Worm (Caenorhabditis elegans) whole organism, L4 larva: Measurements from ENCODE around the gene gid-8.
A peak's percentile ranks its signal among the peaks of the same experiment; 100 is the strongest.

Experiments
- R02D3.7 ChIP-seq: fragments of 150-350 bp; sonication (generic microtip); optimal IDR thresholded peaks from 3 replicates; lab custom pipeline; 2014; ENCODE audit warnings: missing biosample characterization, missing genetic modification characterization
- T20F7.1 ChIP-seq: fragments of 200-800 bp; sonication (Bioruptor generic); optimal IDR thresholded peaks from 2 replicates; lab custom pipeline; 2018; ENCODE audit warnings: mild to moderate bottlenecking, missing genetic modification characterization, missing compliant biosample characterization
- T26A8.4 ChIP-seq: fragments of 200-800 bp; sonication (Bioruptor generic); IDR thresholded peaks from 2 replicates; pipeline ENCODE4 v1.3.6; 2022; ENCODE audit warnings: missing genetic modification characterization, missing compliant biosample characterization
- Y48G9A.11 ChIP-seq: fragments of 200-800 bp; sonication (Bioruptor generic); IDR thresholded peaks from 2 replicates; pipeline ENCODE4 v1.3.6; 2022; ENCODE audit warnings: missing genetic modification reagents, missing genetic modification characterization, missing compliant biosample characterization
- Y75B8A.6 ChIP-seq: fragments of 200-800 bp; sonication (Bioruptor generic); IDR thresholded peaks from 2 replicates; pipeline ENCODE4 v1.3.6; 2022; ENCODE audit warnings: missing genetic modification reagents, missing genetic modification characterization, missing compliant biosample characterization
- ama-1 ChIP-seq: fragments of 150-350 bp; optimal IDR thresholded peaks from 2 replicates; lab custom pipeline; 2014; ENCODE audit warnings: inconsistent platforms, mixed read lengths
- ceh-62 ChIP-seq: sonication (generic microtip); optimal IDR thresholded peaks from 2 replicates; lab custom pipeline; 2017; ENCODE audit warnings: missing biosample characterization, missing genetic modification characterization
- ceh-82 ChIP-seq: sonication (generic microtip); optimal IDR thresholded peaks from 2 replicates; lab custom pipeline; 2017; ENCODE audit warnings: missing biosample characterization, missing genetic modification characterization
- dmd-6 ChIP-seq: fragments of 200-800 bp; sonication (Bioruptor generic); IDR thresholded peaks from 2 replicates; pipeline ENCODE4 v1.3.6; 2022; ENCODE audit warnings: missing genetic modification reagents, missing genetic modification characterization, missing compliant biosample characterization
- dpl-1 ChIP-seq: fragments of 150-350 bp; optimal IDR thresholded peaks from 2 replicates; lab custom pipeline; 2014; ENCODE audit warnings: missing biosample characterization, missing genetic modification reagents, missing genetic modification characterization
- duxl-1 ChIP-seq: sonication (generic microtip); optimal IDR thresholded peaks from 2 replicates; lab custom pipeline; 2016; ENCODE audit warnings: mild to moderate bottlenecking, missing genetic modification characterization, moderate library complexity, missing compliant biosample characterization; ENCODE audit not compliant: poor library complexity
- dve-1 ChIP-seq: sonication (generic microtip); optimal IDR thresholded peaks from 2 replicates; lab custom pipeline; 2017; ENCODE audit warnings: antibody characterized with exemption, mild to moderate bottlenecking, missing genetic modification characterization, missing compliant biosample characterization; ENCODE audit not compliant: insufficient read depth
- egl-27 ChIP-seq: sonication (generic microtip); optimal IDR thresholded peaks from 3 replicates; lab custom pipeline; 2017; ENCODE audit warnings: missing biosample characterization, missing genetic modification reagents, missing genetic modification characterization
- egl-43 ChIP-seq: fragments of 200-800 bp; sonication (Bioruptor generic); IDR thresholded peaks from 2 replicates; pipeline ENCODE4 v1.3.6; 2022; ENCODE audit warnings: missing genetic modification reagents, missing genetic modification characterization, missing compliant biosample characterization
- fkh-10 ChIP-seq: fragments of 150-350 bp; optimal IDR thresholded peaks from 2 replicates; lab custom pipeline; 2014; ENCODE audit warnings: missing biosample characterization, missing genetic modification reagents, missing genetic modification characterization
- fos-1 ChIP-seq: fragments of 150-350 bp; optimal IDR thresholded peaks from 2 replicates; lab custom pipeline; 2014; ENCODE audit warnings: missing biosample characterization, missing genetic modification characterization
- gei-8 ChIP-seq: fragments of 200-800 bp; sonication (Bioruptor generic); optimal IDR thresholded peaks from 2 replicates; lab custom pipeline; 2018; ENCODE audit warnings: mild to moderate bottlenecking, missing genetic modification characterization, missing compliant biosample characterization
- hlh-11 ChIP-seq: fragments of 200-800 bp; sonication (Bioruptor generic); optimal IDR thresholded peaks from 2 replicates; lab custom pipeline; 2018; ENCODE audit warnings: mild to moderate bottlenecking, missing genetic modification characterization, missing compliant biosample characterization
- hlh-30 ChIP-seq: sonication (generic microtip); optimal IDR thresholded peaks from 2 replicates; lab custom pipeline; 2017; ENCODE audit warnings: antibody characterized with exemption, mild to moderate bottlenecking, missing genetic modification characterization, missing compliant biosample characterization; ENCODE audit not compliant: insufficient read depth
- hmg-1.1 ChIP-seq: fragments of 200-800 bp; sonication (Bioruptor generic); IDR thresholded peaks from 2 replicates; pipeline ENCODE4 v1.3.6; 2022; ENCODE audit warnings: missing genetic modification reagents, missing genetic modification characterization, missing compliant biosample characterization
- lim-7 ChIP-seq: fragments of 200-800 bp; sonication (Bioruptor generic); IDR thresholded peaks from 2 replicates; pipeline ENCODE4 v1.3.6; 2022; ENCODE audit warnings: missing genetic modification characterization, missing compliant biosample characterization
- mdl-1 ChIP-seq, 2 experiments: fragments of 150-350 bp in 1 of 2; sonication (generic microtip) in 1 of 2; optimal IDR thresholded peaks; 2 replicates each; lab custom pipeline; 2014 to 2017; ENCODE audit warnings: missing biosample characterization in 2 of 2, missing genetic modification characterization in 2 of 2
- mdt-29 ChIP-seq: fragments of 200-800 bp; sonication (Bioruptor generic); IDR thresholded peaks from 2 replicates; pipeline ENCODE4 v1.3.6; 2022; ENCODE audit warnings: missing genetic modification reagents, missing genetic modification characterization, missing compliant biosample characterization
- mxl-3 ChIP-seq: fragments of 200-800 bp; sonication (Bioruptor generic); optimal IDR thresholded peaks from 2 replicates; lab custom pipeline; 2018; ENCODE audit warnings: mild to moderate bottlenecking, missing genetic modification characterization, missing compliant biosample characterization
- nhr-102 ChIP-seq: sonication (generic microtip); optimal IDR thresholded peaks from 2 replicates; lab custom pipeline; 2016; ENCODE audit warnings: mild to moderate bottlenecking, missing genetic modification characterization, moderate library complexity, missing compliant biosample characterization
- nhr-11 ChIP-seq: fragments of 150-350 bp; optimal IDR thresholded peaks from 2 replicates; lab custom pipeline; 2014; ENCODE audit warnings: missing biosample characterization, missing genetic modification characterization
- nhr-48 ChIP-seq: sonication (generic microtip); optimal IDR thresholded peaks from 2 replicates; lab custom pipeline; 2016; ENCODE audit warnings: mild to moderate bottlenecking, missing genetic modification characterization, missing compliant biosample characterization
- nhr-6 ChIP-seq: fragments of 150-350 bp; optimal IDR thresholded peaks from 2 replicates; lab custom pipeline; 2014; ENCODE audit warnings: missing biosample characterization, missing genetic modification characterization
- nhr-76 ChIP-seq: fragments of 150-350 bp; optimal IDR thresholded peaks from 2 replicates; lab custom pipeline; 2014; ENCODE audit warnings: missing biosample characterization, missing genetic modification characterization
- nhr-77 ChIP-seq: fragments of 150-350 bp; optimal IDR thresholded peaks from 2 replicates; lab custom pipeline; 2014; ENCODE audit warnings: missing biosample characterization, missing genetic modification characterization
- pqm-1 ChIP-seq: sonication (generic microtip); optimal IDR thresholded peaks from 2 replicates; lab custom pipeline; 2017; ENCODE audit warnings: missing biosample characterization, missing genetic modification characterization
- set-16 ChIP-seq: fragments of 200-800 bp; sonication (Bioruptor generic); IDR thresholded peaks from 2 replicates; pipeline ENCODE4 v1.3.6; 2022; ENCODE audit warnings: missing genetic modification reagents, missing genetic modification characterization, missing compliant biosample characterization
- spr-1 ChIP-seq: sonication (generic microtip); optimal IDR thresholded peaks from 2 replicates; lab custom pipeline; 2016; ENCODE audit warnings: mild to moderate bottlenecking, missing genetic modification characterization, missing compliant biosample characterization
- tag-97 ChIP-seq: fragments of 200-800 bp; sonication (Bioruptor generic); IDR thresholded peaks from 2 replicates; pipeline ENCODE4 v1.3.6; 2022; ENCODE audit warnings: missing genetic modification characterization, missing compliant biosample characterization
- unc-62 ChIP-seq, 3 experiments: fragments of 150-350 bp in 1 of 3; sonication (generic microtip); optimal IDR thresholded peaks in 2 of 3; peaks in 1 of 3; 1 replicate in 1 of 3; 2 replicates in 2 of 3; lab custom pipeline; 2014 to 2017; ENCODE audit warnings: missing biosample characterization in 3 of 3, missing genetic modification characterization in 3 of 3, missing genetic modification reagents in 3 of 3, missing genotype in 1 of 3
- vab-7 ChIP-seq: fragments of 200-800 bp; sonication (Bioruptor generic); IDR thresholded peaks from 2 replicates; pipeline ENCODE4 v1.3.6; 2022; ENCODE audit warnings: missing genetic modification reagents, missing genetic modification characterization, missing compliant biosample characterization
- zag-1 ChIP-seq: fragments of 150-350 bp; optimal IDR thresholded peaks from 2 replicates; lab custom pipeline; 2014; ENCODE audit warnings: missing biosample characterization, missing genetic modification characterization
- zfp-3 ChIP-seq: fragments of 200-800 bp; sonication (Bioruptor generic); conservative IDR thresholded peaks from 2 replicates; pipeline ENCODE4 v1.3.6; 2022; ENCODE audit warnings: missing genetic modification reagents, missing genetic modification characterization, missing compliant biosample characterization
- zip-2 ChIP-seq: fragments of 150-350 bp; optimal IDR thresholded peaks from 2 replicates; lab custom pipeline; 2014; ENCODE audit warnings: missing biosample characterization, missing genetic modification characterization

gid-8 gene

ce11 chrV:1447079-1447478, 20.5 kb upstream of the gid-8 start, which contains the start of gene cnc-4:
TSS of gene cnc-4 (plus strand) at chrV:1447195.
- no peak for TF ChIP-seq ceh-62 (tag; lab: Kevin White, UChicago)
- TF ChIP-seq nhr-77 (tag; lab: Kevin White, UChicago): no peak
- TF ChIP-seq set-16: no peak
- no peak for TF ChIP-seq nhr-48 (tag; lab: Kevin White, UChicago)
- TF ChIP-seq nhr-6 (tag; lab: Kevin White, UChicago): no peak
- no peak for TF ChIP-seq mdl-1 (tag; optimal IDR thresholded peaks at IDR 0.05; lab: Kevin White, UChicago)
- no peak for TF ChIP-seq hlh-11 (tag; lab: Kevin White, UChicago)
- TF ChIP-seq ama-1 (lab: Kevin White, UChicago): no peak
- no peak for TF ChIP-seq dmd-6 (GFP tag; lab: Robert Waterston, UW)
- no peak for TF ChIP-seq mdt-29
- TF ChIP-seq nhr-11 (tag; lab: Kevin White, UChicago): no peak
- no peak for TF ChIP-seq lim-7 (GFP tag; lab: Robert Waterston, UW)
- TF ChIP-seq dve-1: no peak
- TF ChIP-seq Y48G9A.11 (GFP tag; lab: Robert Waterston, UW): no peak
- no peak for TF ChIP-seq gei-8
- TF ChIP-seq nhr-76 (tag; lab: Kevin White, UChicago): no peak
- TF ChIP-seq hmg-1.1 (GFP tag; lab: Robert Waterston, UW): no peak

ce11 chrV:1447724-1448123, 19.8 kb upstream of the gid-8 start, which contains the start of gene cnc-3:
TSS of gene cnc-3 (plus strand) at chrV:1448004.
- no peak for TF ChIP-seq egl-27 (tag; lab: Kevin White, UChicago)
- no peak for TF ChIP-seq zip-2 (tag; lab: Kevin White, UChicago)
- TF ChIP-seq egl-43 (GFP tag; lab: Robert Waterston, UW): no peak
- no peak for TF ChIP-seq fkh-10 (GFP tag; lab: Kevin White, UChicago)
- TF ChIP-seq T26A8.4: peak; percentile 44
- no peak for TF ChIP-seq R02D3.7
- no peak for TF ChIP-seq ceh-82 (tag; lab: Kevin White, UChicago)
- no peak for TF ChIP-seq pqm-1
- TF ChIP-seq fos-1 (tag; lab: Kevin White, UChicago): no peak
- TF ChIP-seq unc-62 (GFP tag; optimal IDR thresholded peaks at IDR 0.05 in 1 of 2; lab: Kevin White, UChicago): peak in 1 of 2 experiments; percentile 85
- TF ChIP-seq unc-62 (tag; optimal IDR thresholded peaks at IDR 0.05; lab: Kevin White, UChicago): no peak
- TF ChIP-seq duxl-1 (tag; lab: Kevin White, UChicago): no peak

- TF ChIP-seq T20F7.1 (no peak), mxl-3 (peak; percentile 37), nhr-102 (tag; lab: Kevin White, UChicago) (no peak), hlh-30 (peak; percentile 2)
These were observed 17.4 kb upstream of the gid-8 start, which contains the start of gene cnc-2 for ce11 chrV:1450160-1450559. TSS of gene cnc-2 (minus strand) at chrV:1450183.

- no peak for TF ChIP-seq Y75B8A.6
- no peak for TF ChIP-seq mdl-1 (tag; optimal IDR thresholded peaks at IDR 0.05; lab: Kevin White, UChicago)
- no peak for TF ChIP-seq zag-1 (tag; lab: Kevin White, UChicago)
- no peak for TF ChIP-seq mxl-3
- TF ChIP-seq zfp-3 (GFP tag; lab: Robert Waterston, UW): no peak
- TF ChIP-seq dpl-1 (GFP tag; lab: Kevin White, UChicago): no peak
- no peak for TF ChIP-seq tag-97 (GFP tag; lab: Robert Waterston, UW)
- TF ChIP-seq spr-1: no peak
- no peak for TF ChIP-seq R02D3.7
- no peak for TF ChIP-seq gei-8
- TF ChIP-seq vab-7 (GFP tag; lab: Robert Waterston, UW): no peak
- TF ChIP-seq ceh-62 (tag; lab: Kevin White, UChicago): no peak
- TF ChIP-seq unc-62 (GFP tag; optimal IDR thresholded peaks at IDR 0.05 in 1 of 2; lab: Kevin White, UChicago): no peak
- TF ChIP-seq unc-62 (tag; optimal IDR thresholded peaks at IDR 0.05; lab: Kevin White, UChicago): no peak
These were observed 16.2 kb upstream of the gid-8 start, which contains the start of gene srj-23 for ce11 chrV:1451334-1451733. TSS of gene srj-23 (plus strand) at chrV:1451634.
